Fruit fly (Drosophila melanogaster) Kc167 (cell line): Measurements from ENCODE around the gene Ggamma30A.

Experiments used
- Myc ChIP-seq: fragments of >200 bp; optimal IDR thresholded peaks from 2 replicates; lab custom pipeline; 2017; ENCODE audit warnings: missing external identifiers
- Sin3A ChIP-seq: fragments of >200 bp; optimal IDR thresholded peaks from 2 replicates; lab custom pipeline; 2018; ENCODE audit warnings: missing external identifiers
- h ChIP-seq: fragments of >200 bp; optimal IDR thresholded peaks from 3 replicates; lab custom pipeline; 2018; ENCODE audit warnings: missing external identifiers
- insv ChIP-seq: fragments of >200 bp; optimal IDR thresholded peaks from 3 replicates; lab custom pipeline; 2018; ENCODE audit warnings: missing external identifiers
- psq ChIP-seq: fragments of >200 bp; optimal IDR thresholded peaks from 2 replicates; lab custom pipeline; 2017; ENCODE audit warnings: missing external identifiers
- ttk ChIP-seq: sonication (Bioruptor generic); optimal IDR thresholded peaks from 2 replicates; lab custom pipeline; 2017; ENCODE audit warnings: missing external identifiers

The Ggamma30A gene

dm6 chr2L:9333300-9333876 is 77.0 kb downstream of the Ggamma30A start, which contains the start of gene Eaat1:
Gene Eaat1, plus strand, starts transcription at chr2L:9333567.
- no peak for TF ChIP-seq h (lab: Kevin White, UChicago)
- TF ChIP-seq psq = no peak
- TF ChIP-seq ttk (lab: Kevin White, UChicago) = no peak
- TF ChIP-seq insv (lab: Kevin White, UChicago) = no peak
- no peak for TF ChIP-seq Myc (lab: Kevin White, UChicago)
- no peak for TF ChIP-seq Sin3A (lab: Kevin White, UChicago)

- no peak for TF ChIP-seq Myc (lab: Kevin White, UChicago)
- TF ChIP-seq h (lab: Kevin White, UChicago) = no peak
Measured at dm6 chr2L:9338852-9339251, 82.5 kb downstream of the Ggamma30A start.

dm6 chr2L:9341960-9342359 is 85.6 kb downstream of the Ggamma30A start:
- no peak for TF ChIP-seq Sin3A (lab: Kevin White, UChicago)
- no peak for TF ChIP-seq Myc (lab: Kevin White, UChicago)
- no peak for TF ChIP-seq insv (lab: Kevin White, UChicago)
- TF ChIP-seq ttk (lab: Kevin White, UChicago) = no peak
- TF ChIP-seq psq = no peak
- no peak for TF ChIP-seq h (lab: Kevin White, UChicago)

dm6 chr2L:9342532-9342931 is 86.2 kb downstream of the Ggamma30A start, which contains the start of gene CG3748:
Gene CG3748, plus strand, starts transcription at chr2L:9342832.
- TF ChIP-seq psq (no peak), insv (lab: Kevin White, UChicago) (no peak)

- TF ChIP-seq insv (lab: Kevin White, UChicago) (no peak), Myc (lab: Kevin White, UChicago) (no peak), ttk (lab: Kevin White, UChicago) (no peak), psq (no peak), Sin3A (lab: Kevin White, UChicago) (no peak), h (lab: Kevin White, UChicago) (no peak)
Measured at dm6 chr2L:9349246-9349645, 92.9 kb downstream of the Ggamma30A start, which contains the start of gene CG43350. Gene CG43350, plus strand, starts transcription at chr2L:9349546.

dm6 chr2L:9350170-9350569 is 93.8 kb downstream of the Ggamma30A start, which contains the start of gene CG13110:
Gene CG13110, plus strand, starts transcription at chr2L:9350470.
- TF ChIP-seq insv (lab: Kevin White, UChicago) (no peak), psq (no peak), Sin3A (lab: Kevin White, UChicago) (no peak), h (lab: Kevin White, UChicago) (no peak), ttk (lab: Kevin White, UChicago) (no peak), Myc (lab: Kevin White, UChicago) (no peak)
